Worm (Caenorhabditis elegans): ENCODE data around the gene Y41D4A.6.

Y41D4A.6 gene

DNA sequence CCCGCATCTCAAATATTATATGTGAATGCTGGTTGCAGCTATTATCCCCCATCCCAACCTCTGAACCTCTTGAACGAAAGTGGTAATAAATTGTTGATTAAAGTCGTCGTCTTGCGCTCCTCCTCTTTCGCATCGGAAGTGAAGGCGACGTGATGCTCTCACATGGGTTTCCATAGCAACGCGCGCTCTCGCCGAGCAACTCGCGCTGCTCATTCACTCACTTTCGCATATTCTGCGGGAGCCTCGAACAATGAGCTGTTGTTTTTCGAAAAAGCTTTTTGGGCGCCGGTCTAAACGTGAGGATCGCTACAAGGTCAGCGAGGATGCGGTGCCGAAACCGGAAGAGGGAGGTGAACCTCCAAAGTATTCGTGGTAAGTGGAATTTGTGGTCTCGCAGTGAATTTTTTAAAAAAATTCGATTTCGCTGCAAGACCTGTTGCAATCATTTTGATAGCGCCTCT lies 34.2 kb downstream of the Y41D4A.6 start, which contains the start of gene rpi-2 (continued):
- TF ChIP-seq snpc-1.2 (GFP tag; IDR thresholded peaks at IDR 0.05) (peak; percentile 86), zip-11 (GFP tag; IDR thresholded peaks at IDR 0.05) (0 out of 2 replicates have a peak, but pooled peaks have one; percentile 23), lin-1 (GFP tag; IDR thresholded peaks at IDR 0.05) (peak; percentile 63; the same call in 1 of the 2 replicates), skn-1 (tag; optimal IDR thresholded peaks at IDR 0.05) (no peak), Y5F2A.4 (GFP tag; optimal IDR thresholded peaks at IDR 0.05) (peak; percentile 53), dmd-8 (GFP tag; IDR thresholded peaks at IDR 0.05) (peak; percentile 74; the same call in 1 of the 2 replicates), pha-4 (GFP tag; IDR thresholded peaks at IDR 0.05) (peak; percentile 89), pha-4 (tag; optimal IDR thresholded peaks at IDR 0.05) (no peak), duxl-1 (tag; optimal IDR thresholded peaks at IDR 0.05; ENCODE audit: poor library complexity) (peak; percentile 11), egl-43 (GFP tag; IDR thresholded peaks at IDR 0.05) (peak; percentile 80), nhr-6 (tag; optimal IDR thresholded peaks at IDR 0.05) (no peak), dmd-9 (GFP tag; IDR thresholded peaks at IDR 0.05) (peak; percentile 64; the same call in 1 of the 2 replicates), mxl-2 (GFP tag; conservative IDR thresholded peaks at IDR 0.05) (0 out of 2 replicates have a peak, but pooled peaks have one; percentile 37), hif-1 (tag; optimal IDR thresholded peaks at IDR 0.05) (peak in 1 of 2 experiments; percentile 21)

DNA sequence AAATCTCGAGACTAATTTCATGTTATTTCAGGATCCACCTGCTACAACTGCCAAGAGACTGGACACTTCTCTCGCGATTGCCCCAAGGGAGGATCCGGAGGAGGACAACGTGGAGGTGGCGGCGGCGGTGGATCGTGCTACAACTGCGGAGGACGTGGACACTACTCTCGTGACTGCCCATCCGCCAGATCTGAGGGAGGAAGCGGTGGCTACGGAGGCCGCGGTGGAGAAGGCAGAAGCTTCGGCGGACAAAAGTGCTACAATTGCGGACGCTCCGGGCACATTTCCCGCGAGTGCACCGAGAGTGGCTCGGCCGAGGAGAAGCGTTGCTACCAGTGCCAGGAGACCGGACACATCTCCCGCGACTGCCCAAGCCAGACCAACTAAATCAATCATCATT lies 34.8 kb downstream of the Y41D4A.6 start:
- TF ChIP-seq ceh-62 (tag; optimal IDR thresholded peaks at IDR 0.05) (no peak), set-16 (GFP tag; IDR thresholded peaks at IDR 0.05) (peak; percentile 96), mxl-2 (GFP tag; conservative IDR thresholded peaks at IDR 0.05) (no peak), daf-19 (GFP tag; conservative IDR thresholded peaks at IDR 0.05) (no peak), daf-16 (GFP tag; optimal IDR thresholded peaks at IDR 0.05) (no peak), daf-16 (tag; optimal IDR thresholded peaks at IDR 0.05) (no peak), zip-2 (tag; optimal IDR thresholded peaks at IDR 0.05) (no peak)

DNA sequence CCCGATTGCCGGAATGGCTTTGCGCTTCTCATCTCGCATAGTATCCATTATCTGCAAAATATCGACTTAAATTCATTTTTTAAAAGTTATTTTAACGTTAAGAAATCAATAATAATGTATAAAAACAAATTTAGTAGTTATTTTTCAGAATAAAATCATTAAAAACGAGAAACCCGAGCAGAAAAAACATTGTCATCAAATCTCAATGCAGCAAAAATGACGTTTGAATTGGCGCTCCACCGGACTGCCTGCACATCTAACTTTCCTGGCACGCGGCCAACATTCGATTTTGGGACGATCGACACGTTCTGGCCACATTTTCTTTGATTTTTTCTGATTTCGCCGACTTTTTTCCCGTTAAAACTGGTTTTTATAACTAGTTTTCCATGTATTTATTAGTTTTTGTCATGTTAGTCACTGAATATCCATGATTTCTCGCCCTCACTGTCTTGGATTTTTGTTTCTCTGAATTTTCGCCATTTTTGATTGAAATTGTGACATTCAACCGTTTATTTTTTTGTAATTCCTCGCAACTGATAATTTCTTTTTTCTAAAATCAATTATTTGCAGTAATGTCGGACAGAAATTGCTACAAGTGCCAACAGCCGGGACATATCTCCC lies 35.5 kb downstream of the Y41D4A.6 start, which contains the start of the genes pbs-1 and K08D12.3:
TSS of gene pbs-1 (minus strand) at position 51 of the 621 bp plus-strand sequence.
TSS of gene K08D12.3 (plus strand) at position 571 of the 621 bp plus-strand sequence.
- TF ChIP-seq egl-27 (tag; optimal IDR thresholded peaks at IDR 0.05) (no peak), F37D6.2 (tag; optimal IDR thresholded peaks at IDR 0.05) (no peak), madf-9 (GFP tag; conservative IDR thresholded peaks at IDR 0.05) (no peak), attf-4 (tag; optimal IDR thresholded peaks at IDR 0.05) (no peak), nhr-111 (GFP tag; optimal IDR thresholded peaks at IDR 0.05) (no peak), nhr-48 (tag; optimal IDR thresholded peaks at IDR 0.05) (peak; percentile 6), ama-1 (optimal IDR thresholded peaks at IDR 0.05) (peak; percentile 27), ztf-7 (tag; optimal IDR thresholded peaks at IDR 0.05) (peak; percentile 35), hlh-11 (tag; optimal IDR thresholded peaks at IDR 0.05) (peak; percentile 79), arid-1 (GFP tag; conservative IDR thresholded peaks at IDR 0.05) (0 out of 2 replicates have a peak, but pooled peaks have one; percentile 17), nhr-102 (tag; optimal IDR thresholded peaks at IDR 0.05) (peak; percentile 75), mes-2 (tag; optimal IDR thresholded peaks at IDR 0.05; ENCODE audit: poor library complexity, severe bottlenecking) (peak; percentile 83), dmd-6 (GFP tag; IDR thresholded peaks at IDR 0.05) (peak; percentile 58), hlh-30 (tag; optimal IDR thresholded peaks at IDR 0.05; ENCODE audit: insufficient read depth) (peak; percentile 75), zag-1 (tag; optimal IDR thresholded peaks at IDR 0.05) (no peak), F44E2.7 (GFP tag; IDR thresholded peaks at IDR 0.05) (no peak), nhr-77 (tag; optimal IDR thresholded peaks at IDR 0.05) (peak; percentile 14), T20F7.1 (GFP tag; optimal IDR thresholded peaks at IDR 0.05) (no peak), snpc-1.2 (GFP tag; IDR thresholded peaks at IDR 0.05) (0 out of 2 replicates have a peak, but pooled peaks have one; percentile 40), saeg-2 (GFP tag; IDR thresholded peaks at IDR 0.05) (peak; percentile 52; the same call in 1 of the 2 replicates), lin-1 (GFP tag; IDR thresholded peaks at IDR 0.05) (no peak), aha-1 (tag) (peak; percentile 71), nhr-6 (tag; optimal IDR thresholded peaks at IDR 0.05) (peak; percentile 62), nhr-42 (GFP tag; IDR thresholded peaks at IDR 0.05) (0 out of 2 replicates have a peak, but pooled peaks have one; percentile 26), lin-38 (GFP tag; IDR thresholded peaks at IDR 0.05) (peak; percentile 81), daf-19 (GFP tag; conservative IDR thresholded peaks at IDR 0.05) (no peak), dve-1 (tag; optimal IDR thresholded peaks at IDR 0.05; ENCODE audit: insufficient read depth) (peak; percentile 88), mdl-1 (tag; optimal IDR thresholded peaks at IDR 0.05) (peak in 1 of 2 experiments; percentile 49), duxl-1 (tag; optimal IDR thresholded peaks at IDR 0.05; ENCODE audit: poor library complexity) (peak; percentile 6), set-16 (GFP tag; IDR thresholded peaks at IDR 0.05) (no peak), zfp-2 (tag; optimal IDR thresholded peaks at IDR 0.05) (peak; percentile 93), ceh-44 (GFP tag; IDR thresholded peaks at IDR 0.05) (no peak)
